Worm (Caenorhabditis elegans) whole organism, L4 larva: ENCODE data around the gene mvb-12.

Experiments used
- D1046.2 ChIP-seq: fragments of 200-800 bp; sonication (Bioruptor generic); IDR thresholded peaks from 2 replicates; pipeline ENCODE4 v1.3.6; 2022; ENCODE audit warnings: missing genetic modification characterization, missing compliant biosample characterization
- F10B5.3 ChIP-seq: sonication (generic microtip); optimal IDR thresholded peaks from 2 replicates; lab custom pipeline; 2016; ENCODE audit warnings: mild to moderate bottlenecking, missing genetic modification characterization, missing compliant biosample characterization
- F26F4.8 ChIP-seq: fragments of 200-800 bp; sonication (Bioruptor generic); conservative IDR thresholded peaks from 2 replicates; pipeline ENCODE4 v1.3.6; 2022; ENCODE audit warnings: missing genetic modification characterization, missing compliant biosample characterization
- F37D6.2 ChIP-seq: sonication (generic microtip); optimal IDR thresholded peaks from 2 replicates; lab custom pipeline; 2016; ENCODE audit warnings: mild to moderate bottlenecking, missing genetic modification characterization, missing compliant biosample characterization
- F49E8.2 ChIP-seq: sonication (generic microtip); optimal IDR thresholded peaks from 2 replicates; lab custom pipeline; 2016; ENCODE audit warnings: missing compliant biosample characterization, mild to moderate bottlenecking, missing genetic modification characterization, borderline replicate concordance
- T20F7.1 ChIP-seq: fragments of 200-800 bp; sonication (Bioruptor generic); optimal IDR thresholded peaks from 2 replicates; lab custom pipeline; 2018; ENCODE audit warnings: mild to moderate bottlenecking, missing genetic modification characterization, missing compliant biosample characterization
- Y48G9A.11 ChIP-seq: fragments of 200-800 bp; sonication (Bioruptor generic); IDR thresholded peaks from 2 replicates; pipeline ENCODE4 v1.3.6; 2022; ENCODE audit warnings: missing genetic modification reagents, missing genetic modification characterization, missing compliant biosample characterization
- Y75B8A.6 ChIP-seq: fragments of 200-800 bp; sonication (Bioruptor generic); IDR thresholded peaks from 2 replicates; pipeline ENCODE4 v1.3.6; 2022; ENCODE audit warnings: missing genetic modification reagents, missing genetic modification characterization, missing compliant biosample characterization
- attf-4 ChIP-seq: sonication (generic microtip); optimal IDR thresholded peaks from 3 replicates; lab custom pipeline; 2017; ENCODE audit warnings: missing biosample characterization, missing genetic modification characterization
- ceh-20 ChIP-seq: fragments of 200-800 bp; sonication (Bioruptor generic); IDR thresholded peaks from 2 replicates; pipeline ENCODE4 v1.3.6; 2022; ENCODE audit warnings: missing genetic modification reagents, missing genetic modification characterization, missing compliant biosample characterization
- ceh-82 ChIP-seq: sonication (generic microtip); optimal IDR thresholded peaks from 2 replicates; lab custom pipeline; 2017; ENCODE audit warnings: missing biosample characterization, missing genetic modification characterization
- ces-1 ChIP-seq: fragments of 150-350 bp; sonication (generic microtip); optimal IDR thresholded peaks from 4 replicates; lab custom pipeline; 2014; ENCODE audit warnings: missing biosample characterization, missing genetic modification reagents, missing genetic modification characterization
- daf-16 ChIP-seq, 3 experiments: sonication (generic microtip); optimal IDR thresholded peaks; 2 replicates each; lab custom pipeline; 2016 to 2017; ENCODE audit warnings: missing genetic modification characterization in 3 of 3, missing genetic modification reagents in 3 of 3, mild to moderate bottlenecking in 2 of 3, missing compliant biosample characterization in 2 of 3, missing biosample characterization in 1 of 3, moderate library complexity in 1 of 3
- daf-8 ChIP-seq: fragments of 200-800 bp; sonication (Bioruptor generic); IDR thresholded peaks from 2 replicates; pipeline ENCODE4 v1.3.6; 2022; ENCODE audit warnings: missing genetic modification characterization, missing compliant biosample characterization
- dmd-8 ChIP-seq: fragments of 200-800 bp; sonication (Bioruptor generic); IDR thresholded peaks from 2 replicates; pipeline ENCODE4 v1.3.6; 2022; ENCODE audit warnings: missing genetic modification characterization, missing compliant biosample characterization
- dpl-1 ChIP-seq: fragments of 150-350 bp; optimal IDR thresholded peaks from 2 replicates; lab custom pipeline; 2014; ENCODE audit warnings: missing biosample characterization, missing genetic modification reagents, missing genetic modification characterization
- dve-1 ChIP-seq: sonication (generic microtip); optimal IDR thresholded peaks from 2 replicates; lab custom pipeline; 2017; ENCODE audit warnings: antibody characterized with exemption, mild to moderate bottlenecking, missing genetic modification characterization, missing compliant biosample characterization; ENCODE audit not compliant: insufficient read depth
- egl-27 ChIP-seq: sonication (generic microtip); optimal IDR thresholded peaks from 3 replicates; lab custom pipeline; 2017; ENCODE audit warnings: missing biosample characterization, missing genetic modification reagents, missing genetic modification characterization
- egl-43 ChIP-seq: fragments of 200-800 bp; sonication (Bioruptor generic); IDR thresholded peaks from 2 replicates; pipeline ENCODE4 v1.3.6; 2022; ENCODE audit warnings: missing genetic modification reagents, missing genetic modification characterization, missing compliant biosample characterization
- fkh-10 ChIP-seq: fragments of 150-350 bp; optimal IDR thresholded peaks from 2 replicates; lab custom pipeline; 2014; ENCODE audit warnings: missing biosample characterization, missing genetic modification reagents, missing genetic modification characterization
- gei-8 ChIP-seq: fragments of 200-800 bp; sonication (Bioruptor generic); optimal IDR thresholded peaks from 2 replicates; lab custom pipeline; 2018; ENCODE audit warnings: mild to moderate bottlenecking, missing genetic modification characterization, missing compliant biosample characterization
- hif-1 ChIP-seq, 2 experiments: sonication (generic microtip); optimal IDR thresholded peaks; 2 replicates each; lab custom pipeline; 2016 to 2017; ENCODE audit warnings: missing compliant biosample characterization in 2 of 2, missing genetic modification characterization in 2 of 2, missing genetic modification reagents in 2 of 2, missing genotype in 2 of 2, mild to moderate bottlenecking in 1 of 2
- hlh-11 ChIP-seq: fragments of 200-800 bp; sonication (Bioruptor generic); optimal IDR thresholded peaks from 2 replicates; lab custom pipeline; 2018; ENCODE audit warnings: mild to moderate bottlenecking, missing genetic modification characterization, missing compliant biosample characterization
- hlh-30 ChIP-seq: sonication (generic microtip); optimal IDR thresholded peaks from 2 replicates; lab custom pipeline; 2017; ENCODE audit warnings: antibody characterized with exemption, mild to moderate bottlenecking, missing genetic modification characterization, missing compliant biosample characterization; ENCODE audit not compliant: insufficient read depth
- lim-7 ChIP-seq: fragments of 200-800 bp; sonication (Bioruptor generic); IDR thresholded peaks from 2 replicates; pipeline ENCODE4 v1.3.6; 2022; ENCODE audit warnings: missing genetic modification characterization, missing compliant biosample characterization
- lin-13 ChIP-seq: fragments of 150-350 bp; optimal IDR thresholded peaks from 2 replicates; lab custom pipeline; 2014; ENCODE audit warnings: missing biosample characterization, missing genetic modification reagents, missing genetic modification characterization
- lin-38 ChIP-seq: fragments of 200-800 bp; sonication (Bioruptor generic); IDR thresholded peaks from 2 replicates; pipeline ENCODE4 v1.3.6; 2022; ENCODE audit warnings: missing genetic modification reagents, missing genetic modification characterization, missing compliant biosample characterization
- lsy-2 ChIP-seq, 2 experiments: fragments of 150-350 bp in 1 of 2; sonication (generic microtip) in 1 of 2; optimal IDR thresholded peaks; 2 replicates each; lab custom pipeline; 2014 to 2017; ENCODE audit warnings: missing biosample characterization in 2 of 2, missing genetic modification characterization in 2 of 2
- madf-5 ChIP-seq, 2 experiments: fragments of 200-800 bp; sonication (Bioruptor generic); IDR thresholded peaks; 2 replicates each; pipeline ENCODE4 v1.3.6; 2022; ENCODE audit warnings: missing compliant biosample characterization in 2 of 2, missing genetic modification characterization in 2 of 2
- mep-1 ChIP-seq: fragments of 150-350 bp; sonication (generic microtip); optimal IDR thresholded peaks from 3 replicates; lab custom pipeline; 2014; ENCODE audit warnings: missing biosample characterization, missing genetic modification characterization
- mes-2 ChIP-seq: sonication (generic microtip); optimal IDR thresholded peaks from 2 replicates; lab custom pipeline; 2016; ENCODE audit warnings: missing genotype, mild to moderate bottlenecking, missing genetic modification characterization, missing compliant biosample characterization; ENCODE audit not compliant: poor library complexity, severe bottlenecking
- mxl-3 ChIP-seq: fragments of 200-800 bp; sonication (Bioruptor generic); optimal IDR thresholded peaks from 2 replicates; lab custom pipeline; 2018; ENCODE audit warnings: mild to moderate bottlenecking, missing genetic modification characterization, missing compliant biosample characterization
- nhr-10 ChIP-seq: fragments of 150-350 bp; optimal IDR thresholded peaks from 2 replicates; lab custom pipeline; 2014; ENCODE audit warnings: missing biosample characterization, missing genetic modification characterization
- nhr-11 ChIP-seq: fragments of 150-350 bp; optimal IDR thresholded peaks from 2 replicates; lab custom pipeline; 2014; ENCODE audit warnings: missing biosample characterization, missing genetic modification characterization
- nhr-237 ChIP-seq: sonication (generic microtip); optimal IDR thresholded peaks from 2 replicates; lab custom pipeline; 2017; ENCODE audit warnings: missing biosample characterization, missing genetic modification characterization
- nhr-42 ChIP-seq: fragments of 200-800 bp; sonication (Bioruptor generic); IDR thresholded peaks from 2 replicates; pipeline ENCODE4 v1.3.6; 2022; ENCODE audit warnings: missing genetic modification characterization, missing compliant biosample characterization
- nhr-48 ChIP-seq: sonication (generic microtip); optimal IDR thresholded peaks from 2 replicates; lab custom pipeline; 2016; ENCODE audit warnings: mild to moderate bottlenecking, missing genetic modification characterization, missing compliant biosample characterization
- nhr-6 ChIP-seq: fragments of 150-350 bp; optimal IDR thresholded peaks from 2 replicates; lab custom pipeline; 2014; ENCODE audit warnings: missing biosample characterization, missing genetic modification characterization
- saeg-2 ChIP-seq: fragments of 200-800 bp; sonication (Bioruptor generic); IDR thresholded peaks from 2 replicates; pipeline ENCODE4 v1.3.6; 2022; ENCODE audit warnings: missing genetic modification reagents, missing genetic modification characterization, missing compliant biosample characterization
- skn-1 ChIP-seq: fragments of 150-350 bp; optimal IDR thresholded peaks from 2 replicates; lab custom pipeline; 2014; ENCODE audit warnings: missing biosample characterization, missing genetic modification characterization
- snpc-1.2 ChIP-seq: fragments of 200-800 bp; sonication (Bioruptor generic); IDR thresholded peaks from 2 replicates; pipeline ENCODE4 v1.3.6; 2022; ENCODE audit warnings: missing genetic modification reagents, missing genetic modification characterization, missing compliant biosample characterization
- snpc-4 ChIP-seq: fragments of 150-350 bp; optimal IDR thresholded peaks from 2 replicates; lab custom pipeline; 2014; ENCODE audit warnings: missing biosample characterization, missing genetic modification characterization
- spr-1 ChIP-seq: sonication (generic microtip); optimal IDR thresholded peaks from 2 replicates; lab custom pipeline; 2016; ENCODE audit warnings: mild to moderate bottlenecking, missing genetic modification characterization, missing compliant biosample characterization
- spr-3 ChIP-seq: fragments of 200-800 bp; sonication (Bioruptor generic); optimal IDR thresholded peaks from 2 replicates; lab custom pipeline; 2018; ENCODE audit warnings: mild to moderate bottlenecking, missing genetic modification characterization, missing compliant biosample characterization
- tra-1 ChIP-seq: fragments of 200-800 bp; sonication (Bioruptor generic); IDR thresholded peaks from 2 replicates; pipeline ENCODE4 v1.3.6; 2022; ENCODE audit warnings: missing genetic modification reagents, missing genetic modification characterization, missing compliant biosample characterization
- unc-130 ChIP-seq: sonication (generic microtip); optimal IDR thresholded peaks from 2 replicates; lab custom pipeline; 2016; ENCODE audit warnings: missing genetic modification reagents, missing genetic modification characterization, missing compliant biosample characterization
- vab-7 ChIP-seq: fragments of 200-800 bp; sonication (Bioruptor generic); IDR thresholded peaks from 2 replicates; pipeline ENCODE4 v1.3.6; 2022; ENCODE audit warnings: missing genetic modification reagents, missing genetic modification characterization, missing compliant biosample characterization
- zag-1 ChIP-seq: fragments of 150-350 bp; optimal IDR thresholded peaks from 2 replicates; lab custom pipeline; 2014; ENCODE audit warnings: missing biosample characterization, missing genetic modification characterization
- zfp-3 ChIP-seq: fragments of 200-800 bp; sonication (Bioruptor generic); conservative IDR thresholded peaks from 2 replicates; pipeline ENCODE4 v1.3.6; 2022; ENCODE audit warnings: missing genetic modification reagents, missing genetic modification characterization, missing compliant biosample characterization
- zip-11 ChIP-seq: fragments of 200-800 bp; sonication (Bioruptor generic); IDR thresholded peaks from 2 replicates; pipeline ENCODE4 v1.3.6; 2022; ENCODE audit warnings: missing genetic modification characterization, missing compliant biosample characterization
- zip-2 ChIP-seq: fragments of 150-350 bp; optimal IDR thresholded peaks from 2 replicates; lab custom pipeline; 2014; ENCODE audit warnings: missing biosample characterization, missing genetic modification characterization
- ztf-7 ChIP-seq: fragments of 150-350 bp; optimal IDR thresholded peaks from 2 replicates; lab custom pipeline; 2014; ENCODE audit warnings: missing biosample characterization, missing genetic modification characterization

mvb-12 gene

DNA sequence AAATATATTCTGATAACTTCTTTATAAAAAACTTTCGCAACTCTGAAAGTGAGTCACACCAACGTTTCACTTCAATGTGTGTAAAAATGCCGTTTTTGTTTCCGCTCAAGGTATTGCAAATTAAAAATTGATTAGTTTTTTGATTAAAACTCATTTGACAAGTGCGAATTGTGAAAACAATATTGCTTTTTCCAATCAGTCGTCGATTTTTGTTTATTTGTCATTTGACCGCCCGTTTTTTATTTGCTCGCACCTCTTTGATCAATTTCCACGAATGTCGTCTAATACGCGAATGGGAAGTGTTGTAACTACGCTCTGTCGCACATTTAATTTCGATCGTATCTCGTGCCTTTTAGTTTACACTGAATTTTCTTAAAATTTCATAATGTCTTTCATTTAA, at the start of gene mvb-12:
Gene mvb-12, plus strand, starts transcription at position 375 of the 400 bp plus-strand sequence.
- no peak for TF ChIP-seq egl-27 (tag; lab: Kevin White, UChicago)
- TF ChIP-seq hlh-30 (tag; lab: Kevin White, UChicago), result peak; percentile 68
- no peak for TF ChIP-seq hif-1 (tag; optimal IDR thresholded peaks at IDR 0.05; lab: Kevin White, UChicago)
- TF ChIP-seq mes-2 (tag; lab: Kevin White, UChicago), result peak; percentile 30
- TF ChIP-seq nhr-6 (tag; lab: Kevin White, UChicago), result no peak
- TF ChIP-seq Y75B8A.6 (GFP tag; lab: Robert Waterston, UW), result no peak
- peak; percentile 4 for TF ChIP-seq dpl-1 (GFP tag; lab: Kevin White, UChicago)
- TF ChIP-seq lsy-2 (tag; optimal IDR thresholded peaks at IDR 0.05; lab: Kevin White, UChicago), result peak in 1 of 2 experiments; percentile 49
- no peak for TF ChIP-seq skn-1 (tag; lab: Kevin White, UChicago)
- TF ChIP-seq nhr-10 (tag; lab: Kevin White, UChicago), result no peak
- TF ChIP-seq lim-7, result no peak
- TF ChIP-seq nhr-11, result no peak
- TF ChIP-seq fkh-10 (GFP tag; lab: Kevin White, UChicago), result no peak
- TF ChIP-seq mep-1, result no peak
- no peak for TF ChIP-seq mxl-3 (GFP tag; lab: Kevin White, UChicago)
- no peak for TF ChIP-seq ztf-7 (tag; lab: Kevin White, UChicago)
- no peak for TF ChIP-seq nhr-237 (tag; lab: Kevin White, UChicago)
- TF ChIP-seq snpc-1.2 (GFP tag; lab: Robert Waterston, UW), result no peak
- no peak for TF ChIP-seq ces-1 (GFP tag; lab: Kevin White, UChicago)
- no peak for TF ChIP-seq tra-1 (GFP tag; lab: Robert Waterston, UW)
- no peak for TF ChIP-seq unc-130 (GFP tag; lab: Kevin White, UChicago)
- no peak for TF ChIP-seq ceh-20 (GFP tag; lab: Robert Waterston, UW)
- no peak for TF ChIP-seq nhr-42 (GFP tag; lab: Robert Waterston, UW)
- peak; percentile 65 for TF ChIP-seq dve-1 (tag; lab: Kevin White, UChicago)
- no peak for TF ChIP-seq F10B5.3 (tag; lab: Kevin White, UChicago)
- no peak for TF ChIP-seq nhr-48
- no peak for TF ChIP-seq T20F7.1 (GFP tag; lab: Kevin White, UChicago)
- TF ChIP-seq F26F4.8 (GFP tag; lab: Robert Waterston, UW), result no peak
- TF ChIP-seq lin-13 (GFP tag; lab: Kevin White, UChicago), result no peak
- no peak for TF ChIP-seq F37D6.2 (tag; lab: Kevin White, UChicago)
- TF ChIP-seq vab-7 (GFP tag; lab: Robert Waterston, UW), result no peak
- no peak for TF ChIP-seq F49E8.2 (tag; lab: Kevin White, UChicago)
- TF ChIP-seq madf-5 (GFP tag; IDR thresholded peaks at IDR 0.05; lab: Robert Waterston, UW), result no peak
- no peak for TF ChIP-seq egl-43 (GFP tag; lab: Robert Waterston, UW)
- TF ChIP-seq zfp-3 (GFP tag; lab: Robert Waterston, UW), result no peak
- no peak for TF ChIP-seq daf-16 (GFP tag; optimal IDR thresholded peaks at IDR 0.05; lab: Kevin White, UChicago)
- peak; percentile 84 for TF ChIP-seq daf-16 (tag; optimal IDR thresholded peaks at IDR 0.05; lab: Kevin White, UChicago)
- no peak for TF ChIP-seq attf-4
- no peak for TF ChIP-seq D1046.2 (GFP tag; lab: Robert Waterston, UW)
- TF ChIP-seq zip-2 (tag; lab: Kevin White, UChicago), result no peak
- no peak for TF ChIP-seq spr-1
- TF ChIP-seq lin-38 (GFP tag; lab: Robert Waterston, UW), result peak; percentile 39
- peak; percentile 27 for TF ChIP-seq hlh-11
- TF ChIP-seq spr-3 (GFP tag; lab: Kevin White, UChicago), result no peak
- TF ChIP-seq ceh-82 (tag; lab: Kevin White, UChicago), result no peak
- TF ChIP-seq daf-8 (GFP tag; lab: Robert Waterston, UW), result no peak
- TF ChIP-seq dmd-8 (GFP tag; lab: Robert Waterston, UW), result no peak
- no peak for TF ChIP-seq saeg-2 (GFP tag; lab: Robert Waterston, UW)
- no peak for TF ChIP-seq gei-8 (GFP tag; lab: Kevin White, UChicago)
- TF ChIP-seq zip-11 (GFP tag; lab: Robert Waterston, UW), result no peak
- TF ChIP-seq snpc-4 (tag; lab: Kevin White, UChicago), result no peak
- TF ChIP-seq zag-1 (tag; lab: Kevin White, UChicago), result no peak
- no peak for TF ChIP-seq Y48G9A.11 (GFP tag; lab: Robert Waterston, UW)
